Fruit fly (Drosophila melanogaster) Kc167 (cell line): Measurements from ENCODE around the gene CG6071.

Experiments
- Myc ChIP-seq: fragments of >200 bp; optimal IDR thresholded peaks from 2 replicates; lab custom pipeline; 2017; ENCODE audit warnings: missing external identifiers
- Sin3A ChIP-seq: fragments of >200 bp; optimal IDR thresholded peaks from 2 replicates; lab custom pipeline; 2018; ENCODE audit warnings: missing external identifiers
- h ChIP-seq: fragments of >200 bp; optimal IDR thresholded peaks from 3 replicates; lab custom pipeline; 2018; ENCODE audit warnings: missing external identifiers
- insv ChIP-seq: fragments of >200 bp; optimal IDR thresholded peaks from 3 replicates; lab custom pipeline; 2018; ENCODE audit warnings: missing external identifiers
- psq ChIP-seq: fragments of >200 bp; optimal IDR thresholded peaks from 2 replicates; lab custom pipeline; 2017; ENCODE audit warnings: missing external identifiers
- ttk ChIP-seq: sonication (Bioruptor generic); optimal IDR thresholded peaks from 2 replicates; lab custom pipeline; 2017; ENCODE audit warnings: missing external identifiers

Gene CG6071

dm6 chr3L:11656189-11656588 lies 10.4 kb upstream of the CG6071 start:
- TF ChIP-seq h (lab: Kevin White, UChicago) (no peak), Myc (lab: Kevin White, UChicago) (no peak), ttk (lab: Kevin White, UChicago) (no peak), psq (no peak), Sin3A (lab: Kevin White, UChicago) (no peak), insv (lab: Kevin White, UChicago) (no peak)

dm6 chr3L:11648410-11648809 lies 2.6 kb upstream of the CG6071 start, which contains the start of the genes RIOK1 and Polr3H:
Gene RIOK1 (minus strand): TSS chr3L:11648474.
Gene Polr3H (plus strand): TSS chr3L:11648756.
- TF ChIP-seq psq (no peak), h (lab: Kevin White, UChicago) (no peak), ttk (lab: Kevin White, UChicago) (no peak), insv (lab: Kevin White, UChicago) (no peak), Myc (lab: Kevin White, UChicago) (no peak), Sin3A (lab: Kevin White, UChicago) (no peak)

dm6 chr3L:11636829-11637228 lies 9.0 kb downstream of the CG6071 start:
- no peak for TF ChIP-seq insv (lab: Kevin White, UChicago)
- TF ChIP-seq ttk (lab: Kevin White, UChicago), result no peak
- no peak for TF ChIP-seq h (lab: Kevin White, UChicago)
- no peak for TF ChIP-seq Sin3A (lab: Kevin White, UChicago)
- TF ChIP-seq psq, result no peak
- no peak for TF ChIP-seq Myc (lab: Kevin White, UChicago)

- no peak for TF ChIP-seq Myc (lab: Kevin White, UChicago)
- no peak for TF ChIP-seq ttk (lab: Kevin White, UChicago)
- no peak for TF ChIP-seq Sin3A (lab: Kevin White, UChicago)
- no peak for TF ChIP-seq h (lab: Kevin White, UChicago)
- no peak for TF ChIP-seq psq
- no peak for TF ChIP-seq insv (lab: Kevin White, UChicago)
Observed at dm6 chr3L:11634551-11634950, 11.3 kb downstream of the CG6071 start.

- TF ChIP-seq h (lab: Kevin White, UChicago), result no peak
- no peak for TF ChIP-seq ttk (lab: Kevin White, UChicago)
- no peak for TF ChIP-seq psq
Observed at dm6 chr3L:11631092-11631491, 14.7 kb downstream of the CG6071 start, which contains the start of gene CG32091. Gene CG32091 (plus strand): TSS chr3L:11631392.

dm6 chr3L:11630684-11631083 lies 15.1 kb downstream of the CG6071 start:
- TF ChIP-seq ttk (lab: Kevin White, UChicago) (no peak), psq (no peak), h (lab: Kevin White, UChicago) (no peak), Sin3A (lab: Kevin White, UChicago) (no peak), Myc (lab: Kevin White, UChicago) (no peak), insv (lab: Kevin White, UChicago) (no peak)

dm6 chr3L:11627819-11628483 lies 17.9 kb downstream of the CG6071 start, which contains the start of gene Apt1:
Gene Apt1 (plus strand): TSS chr3L:11628037.
- no peak for TF ChIP-seq ttk (lab: Kevin White, UChicago)

dm6 chr3L:11626229-11626826 lies 19.5 kb downstream of the CG6071 start, which contains the start of gene PCID2:
Gene PCID2 (plus strand): TSS chr3L:11626441.
- no peak for TF ChIP-seq Myc (lab: Kevin White, UChicago)
- TF ChIP-seq insv (lab: Kevin White, UChicago), result no peak
- TF ChIP-seq Sin3A (lab: Kevin White, UChicago), result no peak
- no peak for TF ChIP-seq h (lab: Kevin White, UChicago)
- no peak for TF ChIP-seq ttk (lab: Kevin White, UChicago)
- TF ChIP-seq psq, result no peak

dm6 chr3L:11625634-11626175 lies 20.1 kb downstream of the CG6071 start, which contains the start of gene CG6083:
Gene CG6083 (minus strand): TSS chr3L:11626125.
- TF ChIP-seq Myc (lab: Kevin White, UChicago), result no peak
- TF ChIP-seq h (lab: Kevin White, UChicago), result no peak
- no peak for TF ChIP-seq insv (lab: Kevin White, UChicago)

- no peak for TF ChIP-seq ttk (lab: Kevin White, UChicago)
- TF ChIP-seq psq, result no peak
- no peak for TF ChIP-seq h (lab: Kevin White, UChicago)
- no peak for TF ChIP-seq Myc (lab: Kevin White, UChicago)
- no peak for TF ChIP-seq insv (lab: Kevin White, UChicago)
Observed at dm6 chr3L:11624281-11624680, 21.6 kb downstream of the CG6071 start, which contains the start of gene Akr1B. Gene Akr1B (minus strand): TSS chr3L:11624381.

dm6 chr3L:11623245-11623883 lies 22.5 kb downstream of the CG6071 start:
- TF ChIP-seq insv (lab: Kevin White, UChicago), result no peak
- TF ChIP-seq h (lab: Kevin White, UChicago), result no peak
- TF ChIP-seq psq, result no peak
- no peak for TF ChIP-seq Myc (lab: Kevin White, UChicago)
- TF ChIP-seq ttk (lab: Kevin White, UChicago), result no peak
- TF ChIP-seq Sin3A (lab: Kevin White, UChicago), result no peak
